Worm (Caenorhabditis elegans) whole organism, L2 larva: ENCODE measurements around the gene R107.2.

Experiments used
- R02D3.7 ChIP-seq: fragments of 150-350 bp; optimal IDR thresholded peaks from 2 replicates; lab custom pipeline; 2014; ENCODE audit warnings: missing biosample characterization, missing genetic modification characterization
- alr-1 ChIP-seq: fragments of 150-350 bp; optimal IDR thresholded peaks from 2 replicates; lab custom pipeline; 2014; ENCODE audit warnings: missing biosample characterization, missing genetic modification characterization
- ceh-82 ChIP-seq: fragments of 150-350 bp; optimal IDR thresholded peaks from 2 replicates; lab custom pipeline; 2014; ENCODE audit warnings: missing biosample characterization, missing genetic modification characterization
- mdl-1 ChIP-seq, 2 experiments: fragments of 150-350 bp in 1 of 2; sonication (generic microtip) in 1 of 2; optimal IDR thresholded peaks; 2 replicates each; lab custom pipeline; 2017; ENCODE audit warnings: missing biosample characterization in 2 of 2, missing genetic modification characterization in 2 of 2
- nhr-11 ChIP-seq: fragments of 150-350 bp; optimal IDR thresholded peaks from 2 replicates; lab custom pipeline; 2014; ENCODE audit warnings: missing biosample characterization, missing genetic modification characterization
- nhr-237 ChIP-seq: fragments of 150-350 bp; optimal IDR thresholded peaks from 2 replicates; lab custom pipeline; 2014; ENCODE audit warnings: missing biosample characterization, missing genetic modification characterization
- peb-1 ChIP-seq: fragments of 150-350 bp; optimal IDR thresholded peaks from 2 replicates; lab custom pipeline; 2014; ENCODE audit warnings: missing biosample characterization, missing genetic modification characterization
- snpc-4 ChIP-seq: fragments of 150-350 bp; optimal IDR thresholded peaks from 2 replicates; lab custom pipeline; 2014; ENCODE audit warnings: missing biosample characterization, missing genetic modification characterization

DNA sequence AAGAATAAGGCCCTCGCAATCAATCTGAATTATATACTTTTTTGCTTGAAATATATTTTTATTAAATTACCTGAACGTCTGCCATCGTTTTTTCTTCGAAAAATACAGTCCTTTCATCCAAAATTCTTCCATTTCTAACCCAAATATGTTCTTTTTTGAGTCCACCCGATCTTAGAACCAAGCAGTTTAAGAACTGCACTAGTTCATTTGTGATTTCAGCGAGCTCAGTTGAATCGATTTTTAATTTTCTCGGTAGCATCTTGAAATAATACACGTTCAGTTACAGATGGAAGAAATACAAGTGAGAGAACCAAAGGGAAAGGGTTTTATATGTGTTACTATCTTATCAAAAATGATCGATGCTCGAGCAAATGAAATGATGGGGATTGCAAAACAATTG lies 46.2 kb downstream of the R107.2 start, which contains the start of gene F59B2.3:
- TF ChIP-seq nhr-237 (tag; lab: Kevin White, UChicago) = no peak
- TF ChIP-seq alr-1 (tag; lab: Kevin White, UChicago) = no peak
- no peak for TF ChIP-seq peb-1
- no peak for TF ChIP-seq snpc-4 (tag; lab: Kevin White, UChicago)
- no peak for TF ChIP-seq mdl-1 (tag; optimal IDR thresholded peaks at IDR 0.05; lab: Kevin White, UChicago)
- TF ChIP-seq ceh-82 (tag; lab: Kevin White, UChicago) = no peak
- TF ChIP-seq R02D3.7 (tag; lab: Kevin White, UChicago) = no peak
- TF ChIP-seq nhr-11 (tag; lab: Kevin White, UChicago) = no peak
